Worm (Caenorhabditis elegans) whole organism, L4 larva: Measurements from ENCODE around the gene nsy-1.
A peak's percentile ranks its signal among the peaks of the same experiment; 100 is the strongest.

Source experiments
- D1046.2 ChIP-seq: fragments of 200-800 bp; sonication (Bioruptor generic); IDR thresholded peaks from 2 replicates; pipeline ENCODE4 v1.3.6; 2022; ENCODE audit warnings: missing genetic modification characterization, missing compliant biosample characterization
- F10B5.3 ChIP-seq: sonication (generic microtip); optimal IDR thresholded peaks from 2 replicates; lab custom pipeline; 2016; ENCODE audit warnings: mild to moderate bottlenecking, missing genetic modification characterization, missing compliant biosample characterization
- F37D6.2 ChIP-seq: sonication (generic microtip); optimal IDR thresholded peaks from 2 replicates; lab custom pipeline; 2016; ENCODE audit warnings: mild to moderate bottlenecking, missing genetic modification characterization, missing compliant biosample characterization
- F49E8.2 ChIP-seq: sonication (generic microtip); optimal IDR thresholded peaks from 2 replicates; lab custom pipeline; 2016; ENCODE audit warnings: missing compliant biosample characterization, mild to moderate bottlenecking, missing genetic modification characterization, borderline replicate concordance
- ZK546.5 ChIP-seq, 2 experiments: sonication (generic microtip); optimal IDR thresholded peaks; 2 replicates each; lab custom pipeline; 2017; ENCODE audit warnings: missing biosample characterization in 2 of 2, missing genetic modification characterization in 2 of 2
- aha-1 ChIP-seq: fragments of 150-350 bp; peaks from one replicate; lab custom pipeline; 2014; ENCODE audit warnings: missing biosample characterization, missing genetic modification characterization
- ama-1 ChIP-seq: fragments of 150-350 bp; optimal IDR thresholded peaks from 2 replicates; lab custom pipeline; 2014; ENCODE audit warnings: inconsistent platforms, mixed read lengths
- attf-4 ChIP-seq: sonication (generic microtip); optimal IDR thresholded peaks from 3 replicates; lab custom pipeline; 2017; ENCODE audit warnings: missing biosample characterization, missing genetic modification characterization
- cey-2 ChIP-seq: sonication (generic microtip); optimal IDR thresholded peaks from 3 replicates; lab custom pipeline; 2017; ENCODE audit warnings: missing genetic modification characterization, mild to moderate bottlenecking, missing compliant biosample characterization, antibody characterized with exemption, borderline replicate concordance; ENCODE audit not compliant: insufficient read depth
- ctbp-1 ChIP-seq: fragments of 200-800 bp; sonication (Bioruptor generic); IDR thresholded peaks from 2 replicates; pipeline ENCODE4 v1.3.6; 2022; ENCODE audit warnings: missing genetic modification reagents, missing genetic modification characterization, missing compliant biosample characterization
- daf-12 ChIP-seq: fragments of 150-350 bp; optimal IDR thresholded peaks from 2 replicates; lab custom pipeline; 2014; ENCODE audit warnings: missing biosample characterization, missing genetic modification reagents, missing genetic modification characterization
- daf-16 ChIP-seq, 3 experiments: sonication (generic microtip); optimal IDR thresholded peaks; 2 replicates each; lab custom pipeline; 2016 to 2017; ENCODE audit warnings: missing genetic modification characterization in 3 of 3, missing genetic modification reagents in 3 of 3, mild to moderate bottlenecking in 2 of 3, missing compliant biosample characterization in 2 of 3, missing biosample characterization in 1 of 3, moderate library complexity in 1 of 3
- daf-19 ChIP-seq: fragments of 200-800 bp; sonication (Bioruptor generic); conservative IDR thresholded peaks from 2 replicates; pipeline ENCODE4 v1.3.6; 2022; ENCODE audit warnings: missing genetic modification characterization, missing compliant biosample characterization
- dmd-6 ChIP-seq: fragments of 200-800 bp; sonication (Bioruptor generic); IDR thresholded peaks from 2 replicates; pipeline ENCODE4 v1.3.6; 2022; ENCODE audit warnings: missing genetic modification reagents, missing genetic modification characterization, missing compliant biosample characterization
- dmd-9 ChIP-seq: fragments of 200-800 bp; sonication (Bioruptor generic); IDR thresholded peaks from 2 replicates; pipeline ENCODE4 v1.3.6; 2022; ENCODE audit warnings: missing genetic modification reagents, missing genetic modification characterization, missing compliant biosample characterization
- dpl-1 ChIP-seq: fragments of 150-350 bp; optimal IDR thresholded peaks from 2 replicates; lab custom pipeline; 2014; ENCODE audit warnings: missing biosample characterization, missing genetic modification reagents, missing genetic modification characterization
- duxl-1 ChIP-seq: sonication (generic microtip); optimal IDR thresholded peaks from 2 replicates; lab custom pipeline; 2016; ENCODE audit warnings: mild to moderate bottlenecking, missing genetic modification characterization, moderate library complexity, missing compliant biosample characterization; ENCODE audit not compliant: poor library complexity
- dve-1 ChIP-seq: sonication (generic microtip); optimal IDR thresholded peaks from 2 replicates; lab custom pipeline; 2017; ENCODE audit warnings: antibody characterized with exemption, mild to moderate bottlenecking, missing genetic modification characterization, missing compliant biosample characterization; ENCODE audit not compliant: insufficient read depth
- fkh-10 ChIP-seq: fragments of 150-350 bp; optimal IDR thresholded peaks from 2 replicates; lab custom pipeline; 2014; ENCODE audit warnings: missing biosample characterization, missing genetic modification reagents, missing genetic modification characterization
- gei-8 ChIP-seq: fragments of 200-800 bp; sonication (Bioruptor generic); optimal IDR thresholded peaks from 2 replicates; lab custom pipeline; 2018; ENCODE audit warnings: mild to moderate bottlenecking, missing genetic modification characterization, missing compliant biosample characterization
- hlh-11 ChIP-seq: fragments of 200-800 bp; sonication (Bioruptor generic); optimal IDR thresholded peaks from 2 replicates; lab custom pipeline; 2018; ENCODE audit warnings: mild to moderate bottlenecking, missing genetic modification characterization, missing compliant biosample characterization
- hlh-30 ChIP-seq: sonication (generic microtip); optimal IDR thresholded peaks from 2 replicates; lab custom pipeline; 2017; ENCODE audit warnings: antibody characterized with exemption, mild to moderate bottlenecking, missing genetic modification characterization, missing compliant biosample characterization; ENCODE audit not compliant: insufficient read depth
- lin-29 ChIP-seq: fragments of 200-800 bp; sonication (Bioruptor generic); IDR thresholded peaks from 2 replicates; pipeline ENCODE4 v1.3.6; 2022; ENCODE audit warnings: missing genetic modification reagents, missing genetic modification characterization, missing compliant biosample characterization
- lsy-2 ChIP-seq, 2 experiments: fragments of 150-350 bp in 1 of 2; sonication (generic microtip) in 1 of 2; optimal IDR thresholded peaks; 2 replicates each; lab custom pipeline; 2014 to 2017; ENCODE audit warnings: missing biosample characterization in 2 of 2, missing genetic modification characterization in 2 of 2
- madf-5 ChIP-seq, 2 experiments: fragments of 200-800 bp; sonication (Bioruptor generic); IDR thresholded peaks; 2 replicates each; pipeline ENCODE4 v1.3.6; 2022; ENCODE audit warnings: missing compliant biosample characterization in 2 of 2, missing genetic modification characterization in 2 of 2
- mdt-29 ChIP-seq: fragments of 200-800 bp; sonication (Bioruptor generic); IDR thresholded peaks from 2 replicates; pipeline ENCODE4 v1.3.6; 2022; ENCODE audit warnings: missing genetic modification reagents, missing genetic modification characterization, missing compliant biosample characterization
- mep-1 ChIP-seq: fragments of 150-350 bp; sonication (generic microtip); optimal IDR thresholded peaks from 3 replicates; lab custom pipeline; 2014; ENCODE audit warnings: missing biosample characterization, missing genetic modification characterization
- mes-2 ChIP-seq: sonication (generic microtip); optimal IDR thresholded peaks from 2 replicates; lab custom pipeline; 2016; ENCODE audit warnings: missing genotype, mild to moderate bottlenecking, missing genetic modification characterization, missing compliant biosample characterization; ENCODE audit not compliant: poor library complexity, severe bottlenecking
- mxl-3 ChIP-seq: fragments of 200-800 bp; sonication (Bioruptor generic); optimal IDR thresholded peaks from 2 replicates; lab custom pipeline; 2018; ENCODE audit warnings: mild to moderate bottlenecking, missing genetic modification characterization, missing compliant biosample characterization
- nhr-237 ChIP-seq: sonication (generic microtip); optimal IDR thresholded peaks from 2 replicates; lab custom pipeline; 2017; ENCODE audit warnings: missing biosample characterization, missing genetic modification characterization
- nhr-42 ChIP-seq: fragments of 200-800 bp; sonication (Bioruptor generic); IDR thresholded peaks from 2 replicates; pipeline ENCODE4 v1.3.6; 2022; ENCODE audit warnings: missing genetic modification characterization, missing compliant biosample characterization
- nhr-6 ChIP-seq: fragments of 150-350 bp; optimal IDR thresholded peaks from 2 replicates; lab custom pipeline; 2014; ENCODE audit warnings: missing biosample characterization, missing genetic modification characterization
- pqm-1 ChIP-seq: sonication (generic microtip); optimal IDR thresholded peaks from 2 replicates; lab custom pipeline; 2017; ENCODE audit warnings: missing biosample characterization, missing genetic modification characterization
- rbr-2 ChIP-seq: sonication (generic microtip); optimal IDR thresholded peaks from 2 replicates; lab custom pipeline; 2016; ENCODE audit warnings: missing genotype, missing genetic modification characterization, missing compliant biosample characterization
- snpc-1.2 ChIP-seq: fragments of 200-800 bp; sonication (Bioruptor generic); IDR thresholded peaks from 2 replicates; pipeline ENCODE4 v1.3.6; 2022; ENCODE audit warnings: missing genetic modification reagents, missing genetic modification characterization, missing compliant biosample characterization
- unc-130 ChIP-seq: sonication (generic microtip); optimal IDR thresholded peaks from 2 replicates; lab custom pipeline; 2016; ENCODE audit warnings: missing genetic modification reagents, missing genetic modification characterization, missing compliant biosample characterization
- unc-62 ChIP-seq, 3 experiments: fragments of 150-350 bp in 1 of 3; sonication (generic microtip); optimal IDR thresholded peaks in 2 of 3; peaks in 1 of 3; 1 replicate in 1 of 3; 2 replicates in 2 of 3; lab custom pipeline; 2014 to 2017; ENCODE audit warnings: missing biosample characterization in 3 of 3, missing genetic modification characterization in 3 of 3, missing genetic modification reagents in 3 of 3, missing genotype in 1 of 3
- zip-2 ChIP-seq: fragments of 150-350 bp; optimal IDR thresholded peaks from 2 replicates; lab custom pipeline; 2014; ENCODE audit warnings: missing biosample characterization, missing genetic modification characterization

The nsy-1 gene

DNA sequence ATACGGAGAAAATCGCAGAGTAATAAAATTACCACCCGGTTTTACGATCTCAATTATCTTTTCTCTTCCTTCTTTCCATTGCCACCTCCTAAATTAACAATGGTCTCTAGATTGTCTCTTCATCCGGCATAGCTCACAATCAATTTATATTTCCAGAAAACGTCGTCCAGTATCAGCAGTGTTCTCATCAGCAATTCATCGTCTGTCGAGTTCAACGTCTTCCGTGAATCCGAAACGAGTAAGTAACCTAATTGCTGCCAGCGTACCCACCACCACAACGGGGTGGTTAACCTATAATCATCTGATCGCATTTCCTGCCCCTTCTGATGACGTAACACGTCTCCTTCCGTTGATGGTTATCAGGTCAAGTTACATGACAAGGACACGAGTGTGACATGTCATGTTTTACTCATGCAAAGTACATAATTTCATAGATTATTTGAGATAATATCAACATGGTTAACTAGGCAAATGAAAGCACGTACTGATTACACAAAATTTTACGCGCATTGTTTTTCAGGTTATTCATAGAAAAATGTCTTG is 36.5 kb upstream of the nsy-1 start:
- peak; percentile 63 for TF ChIP-seq hlh-30 (tag; lab: Kevin White, UChicago)
- TF ChIP-seq pqm-1 (tag; lab: Kevin White, UChicago): no peak
- peak in 1 of 2 experiments; percentile 95 for TF ChIP-seq unc-62 (GFP tag; optimal IDR thresholded peaks at IDR 0.05 in 1 of 2; lab: Kevin White, UChicago)
- TF ChIP-seq unc-62 (tag; optimal IDR thresholded peaks at IDR 0.05; lab: Kevin White, UChicago): no peak
- TF ChIP-seq mep-1: no peak
- TF ChIP-seq D1046.2 (GFP tag; lab: Robert Waterston, UW): no peak
- no peak for TF ChIP-seq nhr-237 (tag; lab: Kevin White, UChicago)
- TF ChIP-seq mxl-3 (GFP tag; lab: Kevin White, UChicago): no peak
- peak; percentile 29; the same call in 1 of the 2 replicates for TF ChIP-seq dmd-6 (GFP tag; lab: Robert Waterston, UW)
- TF ChIP-seq F49E8.2 (tag; lab: Kevin White, UChicago): no peak
- no peak for TF ChIP-seq dmd-9

DNA sequence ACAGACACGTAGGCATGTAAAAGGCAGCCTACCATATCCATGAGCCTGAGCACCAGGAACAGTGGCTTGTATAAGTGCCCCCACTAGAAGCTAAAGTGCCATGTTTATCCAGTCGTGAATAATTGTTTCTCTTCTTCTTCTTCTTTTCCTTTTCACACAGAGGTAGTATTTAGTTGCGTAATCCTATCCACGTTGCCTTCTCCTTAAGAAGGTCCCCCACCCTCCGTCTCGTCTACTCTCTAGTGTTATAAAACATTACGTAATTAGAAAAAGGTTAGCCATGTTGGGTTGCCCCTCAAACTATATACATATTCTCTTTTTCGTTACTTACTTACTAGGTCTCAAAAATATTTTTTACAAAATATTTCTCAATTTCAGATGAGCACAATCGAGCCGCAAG is 35.9 kb upstream of the nsy-1 start:
- TF ChIP-seq mdt-29 (no peak), dmd-9 (no peak), hlh-11 (tag; lab: Kevin White, UChicago) (no peak)

DNA sequence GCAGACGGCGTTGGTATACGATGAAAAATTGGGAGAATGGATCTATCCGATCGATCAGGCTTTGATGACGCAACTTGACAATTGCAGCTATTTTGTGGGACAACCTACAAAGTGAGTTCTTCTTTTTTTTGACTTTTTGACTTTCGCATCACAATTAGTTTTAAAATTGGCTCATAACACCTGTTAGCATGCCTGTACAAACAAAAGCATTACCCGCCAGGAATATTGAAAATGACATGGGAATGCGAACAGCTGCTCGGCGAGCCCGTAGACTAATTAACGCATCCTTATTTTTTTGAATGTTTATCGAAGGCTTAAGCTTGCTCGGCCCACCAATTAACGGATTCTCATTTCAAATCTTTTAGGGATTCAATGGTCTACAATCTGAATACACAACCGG is 35.3 kb upstream of the nsy-1 start:
- TF ChIP-seq F10B5.3 (tag; lab: Kevin White, UChicago): no peak
- TF ChIP-seq unc-62 (GFP tag; optimal IDR thresholded peaks at IDR 0.05 in 1 of 2; lab: Kevin White, UChicago): no peak
- TF ChIP-seq unc-62 (tag; optimal IDR thresholded peaks at IDR 0.05; lab: Kevin White, UChicago): no peak
- no peak for TF ChIP-seq dmd-6 (GFP tag; lab: Robert Waterston, UW)
- TF ChIP-seq F37D6.2 (tag; lab: Kevin White, UChicago): no peak
- TF ChIP-seq mxl-3 (GFP tag; lab: Kevin White, UChicago): no peak
- TF ChIP-seq madf-5 (GFP tag; IDR thresholded peaks at IDR 0.05; lab: Robert Waterston, UW): no peak

DNA sequence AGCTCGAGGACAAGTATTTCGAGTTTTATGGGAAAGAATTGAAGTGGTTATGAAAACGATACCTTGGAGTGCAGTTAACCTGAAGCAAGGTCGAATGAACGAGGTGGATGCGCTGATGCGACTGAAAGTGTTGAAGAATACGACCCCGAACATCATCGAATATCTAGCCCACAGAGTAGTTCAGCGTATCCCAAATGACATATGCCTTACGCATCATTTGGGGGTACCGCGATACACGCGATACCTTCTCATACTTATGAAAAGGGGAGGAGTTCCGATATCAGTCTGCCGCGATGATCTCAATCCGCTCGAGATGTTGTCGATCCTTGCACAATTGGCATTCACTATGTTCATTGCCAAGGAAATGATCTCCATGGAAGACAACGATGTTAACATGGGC is 32.8 kb upstream of the nsy-1 start, which contains the start of gene T27F7.12:
Gene T27F7.12, plus strand, starts transcription at position 301 of the 400 bp plus-strand sequence.
- TF ChIP-seq snpc-1.2 (GFP tag; lab: Robert Waterston, UW) (no peak), zip-2 (no peak), gei-8 (GFP tag; lab: Kevin White, UChicago) (no peak)

DNA sequence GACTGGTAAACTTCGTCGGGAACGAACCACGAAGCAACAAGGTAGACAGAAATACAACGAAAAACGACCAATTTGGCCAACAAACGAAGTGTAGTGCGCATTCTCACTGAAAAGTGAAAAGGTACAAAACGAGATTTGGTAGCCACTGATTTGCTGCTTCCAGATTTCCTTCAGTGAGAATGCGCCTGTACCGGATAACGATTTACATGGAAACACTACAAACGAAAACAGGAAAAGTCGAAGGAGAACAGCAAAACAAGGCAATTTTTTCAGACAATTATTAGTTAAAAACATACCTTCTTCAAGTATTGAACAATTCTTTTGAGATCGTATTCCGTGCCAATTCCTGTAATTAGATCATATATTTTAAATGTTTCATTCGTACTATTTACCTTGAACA is 29.6 kb upstream of the nsy-1 start, which contains the start of gene pigb-1:
Gene pigb-1, minus strand, starts transcription at position 101 of the 400 bp plus-strand sequence.
- TF ChIP-seq ctbp-1 (GFP tag; lab: Robert Waterston, UW): 0 out of 2 replicates have a peak, but pooled peaks have one; percentile 19
- TF ChIP-seq nhr-42 (GFP tag; lab: Robert Waterston, UW): no peak
- TF ChIP-seq daf-12 (tag; lab: Kevin White, UChicago): no peak
- TF ChIP-seq attf-4: no peak
- no peak for TF ChIP-seq daf-19 (GFP tag; lab: Robert Waterston, UW)
- no peak for TF ChIP-seq cey-2 (tag; lab: Kevin White, UChicago)
- no peak for TF ChIP-seq zip-2
- no peak for TF ChIP-seq ama-1 (lab: Kevin White, UChicago)
- TF ChIP-seq lsy-2 (tag; optimal IDR thresholded peaks at IDR 0.05; lab: Kevin White, UChicago): no peak

DNA sequence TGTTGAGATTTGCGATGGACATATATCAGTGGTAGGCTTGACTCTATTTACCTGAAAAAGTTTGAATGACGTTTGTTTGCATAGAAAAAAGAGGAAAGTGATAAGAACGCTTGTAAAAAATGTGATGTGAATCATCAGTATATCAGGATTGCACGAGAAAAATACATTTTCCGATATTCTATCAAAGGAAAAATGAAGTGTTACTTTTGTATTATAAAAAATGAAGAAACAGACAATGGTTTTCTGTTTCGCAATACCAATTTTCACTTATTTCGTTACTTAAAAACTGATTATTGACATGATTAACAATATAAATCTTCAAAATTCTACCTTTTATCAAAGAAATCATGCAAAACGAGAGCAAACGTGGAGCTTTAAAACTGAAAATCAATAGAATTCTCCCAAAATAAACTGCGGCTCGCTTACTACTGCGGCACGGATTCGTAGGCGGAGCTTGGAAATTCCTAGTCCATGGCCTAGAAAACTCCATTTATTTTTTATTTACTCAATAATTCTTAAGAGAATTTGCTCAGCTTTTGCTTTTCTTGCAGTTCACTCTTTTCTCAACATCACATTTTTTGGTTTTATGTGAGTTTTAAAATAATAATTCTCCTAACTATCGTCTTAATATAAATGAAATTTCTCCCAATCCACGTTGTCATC is 28.9 kb upstream of the nsy-1 start, which contains the start of the genes eif-1 and vps-24:
Gene eif-1, minus strand, starts transcription at position 51 of the 663 bp plus-strand sequence.
Gene vps-24, plus strand, starts transcription at position 469 of the 663 bp plus-strand sequence.
- peak; percentile 18 for TF ChIP-seq mep-1
- TF ChIP-seq lin-29 (GFP tag; lab: Robert Waterston, UW): no peak
- peak; percentile 24 for TF ChIP-seq mxl-3 (GFP tag; lab: Kevin White, UChicago)
- TF ChIP-seq nhr-42 (GFP tag; lab: Robert Waterston, UW): no peak
- peak; percentile 83 for TF ChIP-seq unc-130 (GFP tag; lab: Kevin White, UChicago)
- TF ChIP-seq rbr-2 (tag; lab: Kevin White, UChicago): peak; percentile 3
- TF ChIP-seq fkh-10: peak; percentile 31
- no peak for TF ChIP-seq ZK546.5 (tag; optimal IDR thresholded peaks at IDR 0.05; lab: Kevin White, UChicago)
- TF ChIP-seq aha-1 (tag; lab: Kevin White, UChicago): peak; percentile 95
- TF ChIP-seq nhr-6 (tag; lab: Kevin White, UChicago): peak; percentile 59
- peak; percentile 96 for TF ChIP-seq mes-2 (tag; lab: Kevin White, UChicago)
- peak; percentile 16 for TF ChIP-seq dve-1 (tag; lab: Kevin White, UChicago)
- TF ChIP-seq duxl-1 (tag; lab: Kevin White, UChicago): no peak
- no peak for TF ChIP-seq daf-16 (GFP tag; optimal IDR thresholded peaks at IDR 0.05; lab: Kevin White, UChicago)
- peak; percentile 47 for TF ChIP-seq daf-16 (tag; optimal IDR thresholded peaks at IDR 0.05; lab: Kevin White, UChicago)
- TF ChIP-seq nhr-237 (tag; lab: Kevin White, UChicago): no peak
- peak; percentile 71 for TF ChIP-seq dpl-1 (GFP tag; lab: Kevin White, UChicago)
